Fruit fly (Drosophila melanogaster) whole organism, embryonic: Measurements from ENCODE around the gene TTLL15.

Experiments
- CG10979 ChIP-seq: fragments of 200-800 bp; sonication (Bioruptor generic); optimal IDR thresholded peaks from 2 replicates; lab custom pipeline; 2018; ENCODE audit warnings: missing biosample characterization, mild to moderate bottlenecking, missing genetic modification characterization, moderate library complexity
- CG11695 ChIP-seq: fragments of 200-800 bp; sonication (Bioruptor generic); IDR thresholded peaks from 3 replicates; pipeline ENCODE4 v1.3.6; 2022; ENCODE audit warnings: missing biosample characterization, missing genetic modification characterization
- CG12299 ChIP-seq: fragments of 200-800 bp; sonication (Bioruptor generic); optimal IDR thresholded peaks from 2 replicates; lab custom pipeline; 2018; ENCODE audit warnings: missing biosample characterization, mild to moderate bottlenecking, missing genetic modification characterization
- CG14050 ChIP-seq: fragments of 200-800 bp; sonication (Bioruptor generic); IDR thresholded peaks from 3 replicates; pipeline ENCODE4 v1.3.6; 2022; ENCODE audit warnings: missing biosample characterization, missing genetic modification characterization
- CG15011 ChIP-seq: fragments of 200-800 bp; sonication (Bioruptor generic); optimal IDR thresholded peaks from 3 replicates; lab custom pipeline; 2018; ENCODE audit warnings: missing biosample characterization, mild to moderate bottlenecking, missing genetic modification characterization
- CG17328 ChIP-seq: fragments of 200-800 bp; sonication (Bioruptor generic); IDR thresholded peaks from 2 replicates; pipeline ENCODE4 v1.3.6; 2022; ENCODE audit warnings: missing biosample characterization, missing genetic modification characterization
- CG18262 ChIP-seq: fragments of 200-800 bp; optimal IDR thresholded peaks from 3 replicates; lab custom pipeline; 2019; ENCODE audit warnings: missing biosample characterization, mild to moderate bottlenecking, missing genetic modification characterization, moderate library complexity
- CG18764 ChIP-seq: fragments of 200-800 bp; sonication (Bioruptor generic); optimal IDR thresholded peaks from 3 replicates; lab custom pipeline; 2016; ENCODE audit warnings: missing biosample characterization, missing genetic modification characterization
- CG2199 ChIP-seq: fragments of 200-800 bp; sonication (Bioruptor generic); IDR thresholded peaks from 3 replicates; pipeline ENCODE4 v1.3.6; 2022; ENCODE audit warnings: missing biosample characterization, missing genetic modification characterization
- CG33213 ChIP-seq: fragments of 200-800 bp; sonication (Bioruptor generic); optimal IDR thresholded peaks from 3 replicates; lab custom pipeline; 2016; ENCODE audit warnings: missing biosample characterization, missing genetic modification characterization
- CG3726 ChIP-seq: fragments of 200-800 bp; sonication (Bioruptor generic); IDR thresholded peaks from 3 replicates; pipeline ENCODE4, ENCODE4 v1.3.6; 2022; ENCODE audit warnings: missing biosample characterization, missing genetic modification characterization
- CG4730 ChIP-seq: fragments of 200-800 bp; sonication (Bioruptor generic); IDR thresholded peaks from 2 replicates; pipeline ENCODE4 v1.3.6; 2022; ENCODE audit warnings: missing biosample characterization, missing genetic modification characterization
- CG6683 ChIP-seq: fragments of 200-800 bp; sonication (Bioruptor generic); optimal IDR thresholded peaks from 2 replicates; lab custom pipeline; 2017; ENCODE audit warnings: missing biosample characterization, mild to moderate bottlenecking, missing genetic modification characterization, missing genetic modification reagents
- CG7357 ChIP-seq: fragments of 200-800 bp; sonication (Bioruptor generic); IDR thresholded peaks from 3 replicates; pipeline ENCODE4 v1.3.6; 2022; ENCODE audit warnings: missing biosample characterization, missing genetic modification characterization
- CG7839 ChIP-seq: fragments of 200-800 bp; sonication (Bioruptor generic); optimal IDR thresholded peaks from 3 replicates; lab custom pipeline; 2018; ENCODE audit warnings: missing biosample characterization, mild to moderate bottlenecking, missing genetic modification characterization, moderate library complexity
- CG8290 ChIP-seq, 3 experiments: fragments of 200-800 bp; sonication (Bioruptor generic); optimal IDR thresholded peaks; 2 replicates each; lab custom pipeline; 2016 to 2019; ENCODE audit warnings: missing biosample characterization in 3 of 3, missing genetic modification characterization in 3 of 3, mild to moderate bottlenecking in 2 of 3, moderate library complexity in 1 of 3
- CG9437 ChIP-seq: fragments of 200-800 bp; sonication (Bioruptor generic); optimal IDR thresholded peaks from 2 replicates; lab custom pipeline; 2018; ENCODE audit warnings: missing biosample characterization, mild to moderate bottlenecking, missing genetic modification characterization
- CG9817 ChIP-seq: fragments of 200-800 bp; sonication (Bioruptor generic); optimal IDR thresholded peaks from 2 replicates; lab custom pipeline; 2018; ENCODE audit warnings: missing biosample characterization, mild to moderate bottlenecking, missing genetic modification characterization, moderate library complexity
- CHES-1-like ChIP-seq: fragments of 200-800 bp; sonication (Bioruptor generic); optimal IDR thresholded peaks from 2 replicates; lab custom pipeline; 2016; ENCODE audit warnings: missing biosample characterization, missing genetic modification characterization
- D ChIP-seq, 2 experiments: fragments of 200-800 bp in 1 of 2; fragments of >200 bp in 1 of 2; sonication (Bioruptor generic) in 1 of 2; optimal IDR thresholded peaks; 2 replicates in 1 of 2; 3 replicates in 1 of 2; lab custom pipeline; 2017; ENCODE audit warnings: mild to moderate bottlenecking in 1 of 2, missing biosample characterization in 1 of 2, missing genetic modification characterization in 1 of 2, missing genetic modification reagents in 1 of 2
- D19B ChIP-seq: fragments of 200-800 bp; sonication (Bioruptor generic); optimal IDR thresholded peaks from 2 replicates; lab custom pipeline; 2017; ENCODE audit warnings: missing biosample characterization, mild to moderate bottlenecking, missing genetic modification characterization
- Dad ChIP-seq: fragments of 200-800 bp; sonication (Bioruptor generic); optimal IDR thresholded peaks from 3 replicates; lab custom pipeline; 2016; ENCODE audit warnings: missing biosample characterization, missing genetic modification characterization
- Doc3 ChIP-seq: fragments of 200-800 bp; sonication (Bioruptor generic); IDR thresholded peaks from 3 replicates; pipeline ENCODE4 v1.3.6; 2022; ENCODE audit warnings: missing biosample characterization, missing genetic modification characterization; ENCODE audit not compliant: partially characterized antibody
- Dp ChIP-seq: fragments of 200-800 bp; sonication (Bioruptor generic); optimal IDR thresholded peaks from 2 replicates; lab custom pipeline; 2018; ENCODE audit warnings: missing biosample characterization, mild to moderate bottlenecking, missing genetic modification characterization, moderate library complexity
- HLH3B ChIP-seq: fragments of 200-800 bp; sonication (Bioruptor generic); IDR thresholded peaks from 2 replicates; pipeline ENCODE4 v1.3.6; 2022; ENCODE audit warnings: missing biosample characterization, missing genetic modification characterization
- Hey ChIP-seq: fragments of 200-800 bp; sonication (Bioruptor generic); optimal IDR thresholded peaks from 3 replicates; lab custom pipeline; 2018; ENCODE audit warnings: missing biosample characterization, mild to moderate bottlenecking, missing genetic modification characterization
- Hr78 ChIP-seq, 2 experiments: fragments of 200-800 bp in 1 of 2; fragments of >200 bp in 1 of 2; sonication (Bioruptor generic) in 1 of 2; optimal IDR thresholded peaks; 2 replicates each; lab custom pipeline; 2017 to 2019; ENCODE audit warnings: missing biosample characterization in 2 of 2, missing genetic modification characterization in 2 of 2, mild to moderate bottlenecking in 1 of 2, moderate library complexity in 1 of 2
- Mad ChIP-seq: fragments of 200-800 bp; sonication (Bioruptor generic); optimal IDR thresholded peaks from 2 replicates; lab custom pipeline; 2016; ENCODE audit warnings: missing biosample characterization, missing genetic modification characterization
- Meics ChIP-seq: fragments of 200-800 bp; sonication (Bioruptor generic); optimal IDR thresholded peaks from 2 replicates; lab custom pipeline; 2017; ENCODE audit warnings: missing biosample characterization, mild to moderate bottlenecking, missing genetic modification characterization
- Nf-YB ChIP-seq: fragments of 200-800 bp; sonication (Bioruptor generic); optimal IDR thresholded peaks from 3 replicates; lab custom pipeline; 2019; ENCODE audit warnings: missing biosample characterization, mild to moderate bottlenecking, missing genetic modification characterization, moderate library complexity
- Ptx1 ChIP-seq: fragments of 200-800 bp; sonication (Bioruptor generic); IDR thresholded peaks from 2 replicates; pipeline ENCODE4 v1.3.6; 2022; ENCODE audit warnings: missing biosample characterization, missing genetic modification characterization
- Sin3A ChIP-seq: fragments of >200 bp; optimal IDR thresholded peaks from 2 replicates; lab custom pipeline; 2018
- ap ChIP-seq: fragments of 200-800 bp; sonication (Bioruptor generic); IDR thresholded peaks from 2 replicates; pipeline ENCODE4 v1.3.6; 2022; ENCODE audit warnings: missing biosample characterization, missing genetic modification characterization
- btn ChIP-seq: fragments of 200-800 bp; sonication (Bioruptor generic); optimal IDR thresholded peaks from 2 replicates; lab custom pipeline; 2016; ENCODE audit warnings: missing biosample characterization, missing genetic modification characterization
- cwo ChIP-seq: fragments of 200-800 bp; sonication (Bioruptor generic); optimal IDR thresholded peaks from 3 replicates; lab custom pipeline; 2017; ENCODE audit warnings: missing biosample characterization, missing genetic modification characterization, mild to moderate bottlenecking, moderate library complexity, missing genetic modification reagents
- dysf ChIP-seq: fragments of 200-800 bp; sonication (Bioruptor generic); IDR thresholded peaks from 3 replicates; pipeline ENCODE4 v1.3.6; 2022; ENCODE audit warnings: missing biosample characterization, missing genetic modification characterization
- eve ChIP-seq, 2 experiments: fragments of >200 bp; optimal IDR thresholded peaks; 2 replicates each; lab custom pipeline; 2017; ENCODE audit warnings: missing biosample characterization in 2 of 2, missing genetic modification characterization in 2 of 2
- gem ChIP-seq: fragments of 200-800 bp; sonication (Bioruptor generic); optimal IDR thresholded peaks from 2 replicates; lab custom pipeline; 2019; ENCODE audit warnings: missing biosample characterization, mild to moderate bottlenecking, missing genetic modification characterization, moderate library complexity
- gsb-n ChIP-seq: fragments of 200-800 bp; sonication (Bioruptor generic); optimal IDR thresholded peaks from 3 replicates; lab custom pipeline; 2018; ENCODE audit warnings: missing biosample characterization, mild to moderate bottlenecking, missing genetic modification characterization
- ind ChIP-seq: fragments of 200-800 bp; sonication (Bioruptor generic); optimal IDR thresholded peaks from 3 replicates; lab custom pipeline; 2016; ENCODE audit warnings: missing biosample characterization, missing genetic modification characterization
- mld ChIP-seq: fragments of 200-800 bp; sonication (Bioruptor generic); IDR thresholded peaks from 3 replicates; pipeline ENCODE4 v1.3.6; 2022; ENCODE audit warnings: missing biosample characterization, missing genetic modification characterization; ENCODE audit not compliant: partially characterized antibody
- pb ChIP-seq: fragments of 200-800 bp; sonication (Bioruptor generic); optimal IDR thresholded peaks from 3 replicates; lab custom pipeline; 2016; ENCODE audit warnings: missing biosample characterization, missing genetic modification characterization
- pfk ChIP-seq: fragments of 200-800 bp; sonication (Bioruptor generic); optimal IDR thresholded peaks from 2 replicates; lab custom pipeline; 2018; ENCODE audit warnings: missing biosample characterization, mild to moderate bottlenecking, missing genetic modification characterization, moderate library complexity
- pzg ChIP-seq: fragments of 200-800 bp; sonication (Bioruptor generic); optimal IDR thresholded peaks from 3 replicates; lab custom pipeline; 2018; ENCODE audit warnings: missing biosample characterization, mild to moderate bottlenecking, missing genetic modification characterization, moderate library complexity
- repo ChIP-seq: fragments of 200-800 bp; sonication (Bioruptor generic); optimal IDR thresholded peaks from 2 replicates; lab custom pipeline; 2016; ENCODE audit warnings: missing biosample characterization, missing genetic modification characterization
- rib ChIP-seq: fragments of 200-800 bp; sonication (Bioruptor generic); IDR thresholded peaks from 2 replicates; pipeline ENCODE4 v1.3.6; 2022; ENCODE audit warnings: missing biosample characterization, missing genetic modification characterization
- toy ChIP-seq: fragments of 200-800 bp; sonication (Bioruptor generic); IDR thresholded peaks from 2 replicates; pipeline ENCODE4 v1.3.6; 2022; ENCODE audit warnings: missing biosample characterization, missing genetic modification characterization
- tup ChIP-seq: fragments of 200-800 bp; sonication (Bioruptor generic); optimal IDR thresholded peaks from 2 replicates; lab custom pipeline; 2016; ENCODE audit warnings: missing biosample characterization, mild to moderate bottlenecking, missing genetic modification characterization, moderate library complexity
- vfl ChIP-seq: fragments of 200-800 bp; sonication (Bioruptor generic); optimal IDR thresholded peaks from 2 replicates; lab custom pipeline; 2016; ENCODE audit warnings: missing biosample characterization, missing genetic modification characterization
- wdn ChIP-seq: fragments of 200-800 bp; sonication (Bioruptor generic); IDR thresholded peaks from 2 replicates; pipeline ENCODE4 v1.3.6; 2022; ENCODE audit warnings: missing biosample characterization, missing genetic modification characterization

TTLL15 gene

DNA sequence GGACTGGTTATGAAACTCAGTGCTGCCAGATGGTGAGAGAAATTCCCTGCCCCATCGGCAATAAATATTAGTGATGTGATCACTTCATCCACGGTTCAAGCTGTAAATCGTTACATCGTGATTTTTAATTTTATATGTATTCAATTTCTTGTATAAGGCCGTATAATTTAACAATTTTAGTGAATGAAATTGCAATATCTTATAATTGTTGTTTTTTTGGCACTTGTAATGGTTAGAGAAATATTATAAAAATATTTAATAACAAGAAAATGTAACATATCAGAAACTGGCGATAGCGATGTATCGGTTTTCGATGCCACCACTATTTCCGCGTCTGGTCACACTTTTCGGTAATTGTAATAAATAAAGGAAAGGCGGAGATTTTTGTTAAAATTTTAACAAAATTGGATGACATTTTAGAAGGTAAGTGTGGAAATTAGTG, 31.0 kb upstream of the TTLL15 start, which contains the start of the genes mRpL37 and Rbp1 (continued):
- TF ChIP-seq CG7357 (GFP tag; lab: Robert Waterston, UW) (peak; percentile 43; the same call in 1 of the 3 replicates), gem (tag; lab: Kevin White, UChicago) (peak; percentile 88), Dad (GFP tag; lab: Kevin White, UChicago) (peak; percentile 24), pzg (GFP tag; lab: Kevin White, UChicago) (peak; percentile 50), CG15011 (GFP tag; lab: Kevin White, UChicago) (no peak), CG9437 (GFP tag; lab: Kevin White, UChicago) (peak; percentile 58), rib (GFP tag; lab: Robert Waterston, UW) (no peak), pb (GFP tag; lab: Kevin White, UChicago) (no peak), CG14050 (GFP tag; lab: Robert Waterston, UW) (peak; percentile 34; the same call in 1 of the 3 replicates), CG18764 (GFP tag; lab: Kevin White, UChicago) (peak; percentile 57), Dp (GFP tag; lab: Kevin White, UChicago) (peak; percentile 13), cwo (GFP tag; lab: Kevin White, UChicago) (peak; percentile 19), Hey (no peak), repo (GFP tag; lab: Kevin White, UChicago) (no peak), CG6683 (no peak), CG7839 (tag; lab: Kevin White, UChicago) (peak; percentile 78), CG33213 (GFP tag; lab: Kevin White, UChicago) (no peak), btn (GFP tag; lab: Kevin White, UChicago) (no peak), Doc3 (GFP tag; lab: Robert Waterston, UW) (peak; percentile 84), mld (GFP tag; lab: Robert Waterston, UW) (peak; percentile 40; the same call in 1 of the 3 replicates), CG2199 (GFP tag; lab: Robert Waterston, UW) (no peak), CG11695 (GFP tag; lab: Robert Waterston, UW) (peak; percentile 30; the same call in 1 of the 3 replicates), Ptx1 (GFP tag; lab: Robert Waterston, UW) (peak; percentile 91), Sin3A (lab: Kevin White, UChicago) (peak; percentile 87), D (optimal IDR thresholded peaks at IDR 0.05; lab: Kevin White, UChicago) (no peak), D (GFP tag; optimal IDR thresholded peaks at IDR 0.05; lab: Kevin White, UChicago) (peak; percentile 62), vfl (GFP tag; lab: Kevin White, UChicago) (peak; percentile 55), CG3726 (GFP tag; lab: Robert Waterston, UW) (no peak), eve (GFP tag; optimal IDR thresholded peaks at IDR 0.05; lab: Kevin White, UChicago) (no peak)

DNA sequence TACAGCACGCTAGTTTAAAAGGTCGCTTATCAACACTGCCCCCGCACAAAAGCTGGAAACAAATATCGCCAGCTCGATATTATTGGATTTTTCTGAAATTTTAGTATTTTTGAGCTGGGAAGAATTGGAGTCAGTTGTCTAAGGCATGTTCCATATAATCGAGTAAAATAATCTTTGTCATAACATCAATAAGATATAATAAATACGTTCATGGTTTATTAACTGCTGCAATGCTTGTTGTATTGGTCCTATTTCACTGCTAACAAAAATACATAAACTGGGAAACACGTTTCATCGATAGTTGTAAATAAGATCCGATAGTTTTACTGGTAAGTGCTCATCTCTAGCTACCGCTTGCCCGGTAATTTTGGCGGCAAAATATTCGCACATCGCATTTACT, 26.9 kb upstream of the TTLL15 start, which contains the start of the genes Art1 and Mcm5:
Art1 (minus strand) TSS at position 41 of the 400 bp plus-strand sequence.
Mcm5 (plus strand) TSS at position 339 of the 400 bp plus-strand sequence.
- peak; percentile 74 for TF ChIP-seq CHES-1-like (GFP tag; lab: Kevin White, UChicago)
- TF ChIP-seq Meics (GFP tag; lab: Kevin White, UChicago) = peak; percentile 24
- TF ChIP-seq Nf-YB (GFP tag; lab: Kevin White, UChicago) = no peak
- no peak for TF ChIP-seq CG17328 (GFP tag; lab: Robert Waterston, UW)
- TF ChIP-seq wdn (GFP tag; lab: Robert Waterston, UW) = no peak
- no peak for TF ChIP-seq tup (GFP tag; lab: Kevin White, UChicago)
- no peak for TF ChIP-seq CG4730
- TF ChIP-seq ap (GFP tag; lab: Robert Waterston, UW) = no peak
- TF ChIP-seq ind (GFP tag; lab: Kevin White, UChicago) = peak; percentile 54
- peak; percentile 45 for TF ChIP-seq CG9817
- TF ChIP-seq Hr78 (GFP tag; optimal IDR thresholded peaks at IDR 0.05; lab: Kevin White, UChicago) = no peak
- TF ChIP-seq dysf (GFP tag; lab: Robert Waterston, UW) = no peak
- TF ChIP-seq CG10979 (tag; lab: Kevin White, UChicago) = peak; percentile 19
- TF ChIP-seq CG8290 (GFP tag; optimal IDR thresholded peaks at IDR 0.05; lab: Kevin White, UChicago) = peak; percentile 45
- no peak for TF ChIP-seq CG8290 (tag; optimal IDR thresholded peaks at IDR 0.05; lab: Kevin White, UChicago)
- TF ChIP-seq CG12299 (tag; lab: Kevin White, UChicago) = no peak
- TF ChIP-seq CG18262 (tag; lab: Kevin White, UChicago) = peak; percentile 36
- peak; percentile 59 for TF ChIP-seq Mad (GFP tag; lab: Kevin White, UChicago)
- no peak for TF ChIP-seq pfk (GFP tag; lab: Kevin White, UChicago)
- no peak for TF ChIP-seq toy (GFP tag; lab: Robert Waterston, UW)
- no peak for TF ChIP-seq HLH3B
- no peak for TF ChIP-seq D19B (GFP tag; lab: Kevin White, UChicago)
- TF ChIP-seq gsb-n (tag; lab: Kevin White, UChicago) = no peak
